Worm (Caenorhabditis elegans) whole organism, L4 larva: ENCODE results near the gene Y56A3A.22.

Experiments used
- egl-43 ChIP-seq: fragments of 200-800 bp; sonication (Bioruptor generic); IDR thresholded peaks from 2 replicates; pipeline ENCODE4 v1.3.6; 2022; ENCODE audit warnings: missing genetic modification reagents, missing genetic modification characterization, missing compliant biosample characterization
- nhr-11 ChIP-seq: fragments of 150-350 bp; optimal IDR thresholded peaks from 2 replicates; lab custom pipeline; 2014; ENCODE audit warnings: missing biosample characterization, missing genetic modification characterization
- zag-1 ChIP-seq: fragments of 150-350 bp; optimal IDR thresholded peaks from 2 replicates; lab custom pipeline; 2014; ENCODE audit warnings: missing biosample characterization, missing genetic modification characterization

DNA sequence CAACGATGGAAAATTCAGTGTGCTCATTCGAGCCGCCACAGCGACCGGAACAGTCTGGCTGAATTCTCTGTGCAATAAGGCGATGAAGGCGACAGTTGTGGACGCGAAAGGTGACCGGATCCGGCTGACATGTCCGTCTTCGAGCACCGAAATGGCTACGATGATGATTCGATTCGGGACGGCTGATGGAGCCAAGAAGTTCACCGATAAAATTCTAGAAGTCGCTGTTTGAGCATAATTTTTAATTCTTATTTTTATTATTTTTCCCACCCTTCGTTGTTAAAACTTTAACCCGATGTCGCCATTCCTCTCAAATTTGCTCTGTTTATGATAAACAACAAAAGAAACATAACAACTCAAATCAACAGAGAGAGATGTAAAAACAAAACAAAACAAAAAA is 4.0 kb upstream of the Y56A3A.22 start:
- no peak for TF ChIP-seq egl-43
- TF ChIP-seq nhr-11 (tag; lab: Kevin White, UChicago) = no peak
- TF ChIP-seq zag-1 (tag; lab: Kevin White, UChicago) = no peak
